Fruit fly (Drosophila melanogaster): ENCODE data around the gene CG7102.
A peak's percentile ranks its signal among the peaks of the same experiment; 100 is the strongest.
"Not testable (repeated sequence)": the region's sequence is repeated elsewhere in the genome, so short reads cannot be mapped to it uniquely, and the experiment has no call there.

DNA sequence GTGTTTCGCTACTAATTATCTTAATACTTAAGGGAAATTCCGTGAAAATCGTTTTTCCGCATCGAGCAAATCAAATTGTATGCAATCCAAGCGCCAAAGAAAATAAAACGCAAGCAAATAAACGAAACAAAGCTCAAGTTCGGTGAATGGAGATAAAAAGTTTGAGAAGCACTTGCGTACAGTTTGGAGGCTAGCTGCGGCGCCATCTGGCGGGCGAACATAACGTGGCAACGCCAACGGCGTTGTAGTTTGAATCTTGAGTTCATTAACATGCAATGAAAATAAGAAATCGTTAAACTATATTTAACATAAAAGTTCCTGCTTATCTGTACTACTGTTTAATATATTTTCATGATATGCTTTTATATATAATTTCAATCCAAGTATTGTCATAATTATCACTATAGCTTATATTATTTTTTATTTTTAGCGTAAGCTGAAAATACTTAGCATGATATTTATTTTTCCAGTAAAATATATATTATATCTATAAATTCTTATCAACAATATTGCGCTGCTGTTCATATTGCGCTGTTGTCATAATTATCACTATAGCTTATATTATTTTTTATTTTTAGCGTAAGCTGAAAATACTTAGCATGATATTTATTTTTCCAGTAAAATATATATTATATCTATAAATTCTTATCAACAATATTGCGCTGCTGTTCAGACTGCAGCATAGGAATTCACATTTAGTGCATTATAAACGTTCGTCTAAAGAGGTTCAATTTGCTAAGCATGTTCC, 30.8 kb downstream of the CG7102 start, which contains the start of gene lectin-28C:
- TF ChIP-seq en (GFP tag; optimal IDR thresholded peaks at IDR 0.05); cas (GFP tag; IDR thresholded peaks at IDR 0.05); CG12659 (GFP tag; optimal IDR thresholded peaks at IDR 0.05); bowl (GFP tag; IDR thresholded peaks at IDR 0.05); CG2120 (GFP tag; optimal IDR thresholded peaks at IDR 0.05); pum (GFP tag; optimal IDR thresholded peaks at IDR 0.05); Atf6 (GFP tag; IDR thresholded peaks at IDR 0.05); run (tag; optimal IDR thresholded peaks at IDR 0.05); CG34224 (GFP tag; IDR thresholded peaks at IDR 0.05; ENCODE audit: partially characterized antibody); kah (GFP tag; optimal IDR thresholded peaks at IDR 0.05): not testable (repeated sequence)
- peak; percentile 71 for TF ChIP-seq Bgb (GFP tag; IDR thresholded peaks at IDR 0.05; ENCODE audit: partially characterized antibody)
- peak; percentile 47; the same call in 2 of the 3 replicates for TF ChIP-seq knrl (GFP tag; IDR thresholded peaks at IDR 0.05; ENCODE audit: partially characterized antibody)
